Worm (Caenorhabditis elegans) whole organism, L4/young adult: ENCODE results near the gene C16C8.27.

Experiments
- dao-5 ChIP-seq: sonication (generic microtip); optimal IDR thresholded peaks from 2 replicates; lab custom pipeline; 2016; ENCODE audit warnings: missing genotype, missing genetic modification characterization, moderate library complexity, missing compliant biosample characterization
- him-1 ChIP-seq: sonication (generic microtip); optimal IDR thresholded peaks from 2 replicates; lab custom pipeline; 2016; ENCODE audit warnings: missing genotype, missing genetic modification reagents, missing genetic modification characterization, missing compliant biosample characterization

DNA sequence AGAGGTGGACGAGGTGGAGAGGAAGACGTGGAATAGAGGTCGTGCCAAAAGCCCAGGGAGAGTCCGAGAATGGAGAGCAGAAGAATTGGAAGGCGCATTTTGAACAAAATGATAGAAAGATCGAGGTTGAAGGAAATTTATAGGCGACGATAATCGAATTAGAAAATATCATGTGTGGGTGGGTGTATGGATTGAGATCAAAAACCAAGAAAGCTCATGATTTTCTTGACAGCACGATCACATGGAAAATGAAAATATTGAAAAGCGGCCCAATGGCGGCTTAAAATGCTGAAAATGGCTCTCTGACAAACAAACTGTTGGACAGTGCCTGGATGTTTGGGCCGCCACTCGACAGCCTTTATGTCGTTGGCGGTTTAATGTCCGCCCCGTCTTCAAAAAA lies 21.6 kb downstream of the C16C8.27 start, which contains the start of gene C16C8.9:
- TF ChIP-seq him-1 (tag; lab: Kevin White, UChicago) (no peak), dao-5 (tag; lab: Kevin White, UChicago) (no peak)
